Worm (Caenorhabditis elegans): ENCODE results near the gene parg-1.

DNA sequence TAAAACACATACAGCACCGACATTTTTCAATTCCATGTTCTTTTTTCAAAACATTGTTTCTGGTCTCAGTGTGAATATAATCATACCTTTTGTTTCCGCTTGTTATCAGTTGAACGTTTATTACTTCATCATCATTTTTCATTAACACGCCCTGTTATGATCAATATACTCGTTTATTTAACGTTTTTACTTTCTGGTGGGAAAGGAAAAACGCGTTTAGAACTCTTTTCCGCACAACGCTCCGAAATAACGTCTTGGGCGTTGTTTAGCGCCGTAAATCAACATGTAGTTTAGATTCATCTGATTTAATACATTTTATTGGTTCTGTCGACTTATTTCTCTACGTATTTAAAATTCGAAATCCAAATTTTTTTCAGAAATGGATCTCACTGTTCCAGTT is 20.7 kb upstream of the parg-1 start, which contains the start of gene pgm-3:
- no peak for TF ChIP-seq him-1 (tag; optimal IDR thresholded peaks at IDR 0.05)
- no peak for TF ChIP-seq W03F9.2 (tag; optimal IDR thresholded peaks at IDR 0.05)

All from whole organism, L4/young adult.